Fruit fly (Drosophila melanogaster): ENCODE measurements around the gene Eip78C.

The Eip78C gene

DNA sequence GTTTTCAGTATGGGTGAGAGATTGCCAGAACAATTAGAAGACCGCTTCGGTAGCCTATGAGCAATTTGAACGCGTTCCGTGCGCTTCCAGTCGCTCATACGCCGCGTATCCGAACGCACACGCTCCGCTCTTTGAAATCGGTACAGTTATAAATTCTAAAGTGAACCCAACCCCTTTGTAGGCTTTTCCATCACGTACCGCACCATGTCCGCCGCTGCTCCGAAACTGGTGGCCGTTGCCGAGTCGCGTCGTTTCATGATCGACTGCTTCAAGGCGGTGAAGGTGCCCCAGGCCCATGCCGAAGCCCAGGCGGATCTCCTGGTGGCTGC, 20.9 kb upstream of the Eip78C start (continued):
- TF ChIP-seq nerfin-2 (GFP tag; IDR thresholded peaks at IDR 0.05; ENCODE audit: partially characterized antibody): 0 out of 2 replicates have a peak, but pooled peaks have one; percentile 22
- 0 out of 2 replicates have a peak, but pooled peaks have one; percentile 10 for TF ChIP-seq CG14441 (GFP tag; IDR thresholded peaks at IDR 0.05)
- no peak for TF ChIP-seq kni (GFP tag; optimal IDR thresholded peaks at IDR 0.05)
- TF ChIP-seq CG6254 (GFP tag; optimal IDR thresholded peaks at IDR 0.05): no peak
- no peak for TF ChIP-seq CG8290 (GFP tag; optimal IDR thresholded peaks at IDR 0.05)
- TF ChIP-seq CG8290 (tag; optimal IDR thresholded peaks at IDR 0.05): peak in 1 of 2 experiments; percentile 43
- no peak for TF ChIP-seq CG7271 (tag; optimal IDR thresholded peaks at IDR 0.05)
- TF ChIP-seq amos (GFP tag; IDR thresholded peaks at IDR 0.05; ENCODE audit: partially characterized antibody): peak; percentile 39; the same call in 1 of the 2 replicates
- no peak for TF ChIP-seq fru (optimal IDR thresholded peaks at IDR 0.05)
- no peak for TF ChIP-seq Ravus (GFP tag; IDR thresholded peaks at IDR 0.05)
- peak; percentile 45 for TF ChIP-seq Atf6 (GFP tag; IDR thresholded peaks at IDR 0.05)
- no peak for TF ChIP-seq cg (GFP tag; optimal IDR thresholded peaks at IDR 0.05)
- peak; percentile 52; the same call in 1 of the 2 replicates for TF ChIP-seq CG42726 (GFP tag; IDR thresholded peaks at IDR 0.05; ENCODE audit: partially characterized antibody)

DNA sequence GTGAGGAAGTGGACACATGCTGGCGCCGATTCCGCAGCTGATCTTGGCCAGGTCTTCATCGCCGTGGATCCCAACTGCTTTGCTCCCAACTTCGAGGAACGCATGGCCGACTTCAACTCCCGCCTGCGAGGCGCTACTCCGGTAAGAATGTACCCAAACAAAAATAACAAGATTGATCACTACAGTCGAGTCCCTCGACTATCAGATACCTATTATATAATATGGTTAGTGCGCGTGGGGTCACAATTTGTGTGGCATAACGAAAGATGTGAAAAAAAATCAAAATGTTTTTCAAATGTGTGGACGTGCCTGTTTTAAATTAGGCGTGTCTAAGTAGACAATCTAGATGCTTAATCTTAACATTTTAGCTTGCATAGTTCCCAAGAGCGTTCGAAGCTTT, 19.9 kb upstream of the Eip78C start:
- TF ChIP-seq vnd (GFP tag; IDR thresholded peaks at IDR 0.05; ENCODE audit: partially characterized antibody): peak; percentile 39; the same call in 1 of the 3 replicates
- peak; percentile 51; the same call in 1 of the 3 replicates for TF ChIP-seq CG14860 (GFP tag; IDR thresholded peaks at IDR 0.05; ENCODE audit: partially characterized antibody)
- TF ChIP-seq CG7745 (tag; optimal IDR thresholded peaks at IDR 0.05): no peak
- no peak for TF ChIP-seq Lhr (GFP tag; optimal IDR thresholded peaks at IDR 0.05)
- TF ChIP-seq sens (GFP tag): peak; percentile 34
- no peak for TF ChIP-seq vfl (GFP tag; optimal IDR thresholded peaks at IDR 0.05)
- peak; percentile 64; the same call in 1 of the 2 replicates for TF ChIP-seq ato (GFP tag; IDR thresholded peaks at IDR 0.05; ENCODE audit: partially characterized antibody)
- 0 out of 3 replicates have a peak, but pooled peaks have one; percentile 45 for TF ChIP-seq mld (GFP tag; IDR thresholded peaks at IDR 0.05; ENCODE audit: partially characterized antibody)
- no peak for TF ChIP-seq Opbp (GFP tag; IDR thresholded peaks at IDR 0.05; ENCODE audit: partially characterized antibody)
- TF ChIP-seq toy (GFP tag; IDR thresholded peaks at IDR 0.05): no peak
- TF ChIP-seq CG14014 (GFP tag; IDR thresholded peaks at IDR 0.05): no peak
- peak; percentile 51; the same call in 1 of the 2 replicates for TF ChIP-seq nerfin-2 (GFP tag; IDR thresholded peaks at IDR 0.05; ENCODE audit: partially characterized antibody)
- 0 out of 3 replicates have a peak, but pooled peaks have one; percentile 49 for TF ChIP-seq hb (GFP tag; IDR thresholded peaks at IDR 0.05; ENCODE audit: partially characterized antibody)
- TF ChIP-seq HLH4C (GFP tag; IDR thresholded peaks at IDR 0.05; ENCODE audit: partially characterized antibody): peak; percentile 80
- peak; percentile 43; the same call in 1 of the 2 replicates for TF ChIP-seq Bgb (GFP tag; IDR thresholded peaks at IDR 0.05; ENCODE audit: partially characterized antibody)
- TF ChIP-seq bbx (GFP tag; IDR thresholded peaks at IDR 0.05; ENCODE audit: partially characterized antibody): peak; percentile 42; the same call in 1 of the 2 replicates
- TF ChIP-seq crol (GFP tag; IDR thresholded peaks at IDR 0.05): no peak
- peak; percentile 67 for TF ChIP-seq CG16813 (GFP tag; IDR thresholded peaks at IDR 0.05; ENCODE audit: partially characterized antibody)
- no peak for TF ChIP-seq btn (GFP tag; optimal IDR thresholded peaks at IDR 0.05)
- peak; percentile 61; the same call in 2 of the 3 replicates for TF ChIP-seq CG6791 (GFP tag; IDR thresholded peaks at IDR 0.05; ENCODE audit: partially characterized antibody)
- TF ChIP-seq Pdp1 (GFP tag; optimal IDR thresholded peaks at IDR 0.05): peak in 1 of 2 experiments; percentile 91
- TF ChIP-seq cg (GFP tag; optimal IDR thresholded peaks at IDR 0.05): no peak
- peak; percentile 43 for TF ChIP-seq sna (GFP tag; IDR thresholded peaks at IDR 0.05; ENCODE audit: partially characterized antibody)
- no peak for TF ChIP-seq tgo (GFP tag; IDR thresholded peaks at IDR 0.05)
- TF ChIP-seq CG11504 (tag; optimal IDR thresholded peaks at IDR 0.05): no peak
- TF ChIP-seq tna (GFP tag; IDR thresholded peaks at IDR 0.05; ENCODE audit: partially characterized antibody): peak; percentile 63; the same call in 1 of the 2 replicates
- TF ChIP-seq CG7963 (GFP tag; IDR thresholded peaks at IDR 0.05; ENCODE audit: partially characterized antibody): peak; percentile 66; the same call in 2 of the 3 replicates
- TF ChIP-seq Scr (GFP tag; IDR thresholded peaks at IDR 0.05; ENCODE audit: partially characterized antibody): peak; percentile 55
- no peak for TF ChIP-seq CG42726 (GFP tag; IDR thresholded peaks at IDR 0.05; ENCODE audit: partially characterized antibody)
- TF ChIP-seq D19B (GFP tag; optimal IDR thresholded peaks at IDR 0.05): peak; percentile 29
- no peak for TF ChIP-seq Six4 (GFP tag; optimal IDR thresholded peaks at IDR 0.05)
- TF ChIP-seq CG13287 (GFP tag; IDR thresholded peaks at IDR 0.05; ENCODE audit: partially characterized antibody): peak; percentile 42
- TF ChIP-seq CG34224 (GFP tag; IDR thresholded peaks at IDR 0.05; ENCODE audit: partially characterized antibody): peak; percentile 28; the same call in 1 of the 3 replicates
- TF ChIP-seq ci (GFP tag; IDR thresholded peaks at IDR 0.05): no peak
- 0 out of 2 replicates have a peak, but pooled peaks have one; percentile 4 for TF ChIP-seq Rfx (GFP tag; IDR thresholded peaks at IDR 0.05)

All from whole organism, embryonic.